Worm (Caenorhabditis elegans) whole organism, young adult: ENCODE measurements around the gene Y39A1A.17.

ENCODE experiments used
- D2030.7 ChIP-seq: fragments of 200-800 bp; sonication (Bioruptor generic); IDR thresholded peaks from 2 replicates; pipeline ENCODE4 v1.3.6; 2022; ENCODE audit warnings: missing genetic modification reagents, missing genetic modification characterization, missing compliant biosample characterization
- aptf-2 ChIP-seq: fragments of 200-800 bp; sonication (Bioruptor generic); conservative IDR thresholded peaks from 2 replicates; pipeline ENCODE4 v1.3.6; 2022; ENCODE audit warnings: missing genetic modification reagents, missing genetic modification characterization, missing compliant biosample characterization
- chd-7 ChIP-seq: sonication (generic microtip); optimal IDR thresholded peaks from 2 replicates; lab custom pipeline; 2016; ENCODE audit warnings: mild to moderate bottlenecking, missing genetic modification characterization, moderate library complexity, missing compliant biosample characterization
- die-1 ChIP-seq: sonication (generic microtip); optimal IDR thresholded peaks from 2 replicates; lab custom pipeline; 2016; ENCODE audit warnings: missing genotype, mild to moderate bottlenecking, missing genetic modification characterization, missing compliant biosample characterization
- dpff-1 ChIP-seq: sonication (generic microtip); optimal IDR thresholded peaks from 2 replicates; lab custom pipeline; 2017; ENCODE audit warnings: mild to moderate bottlenecking, missing genetic modification characterization, missing compliant biosample characterization
- unc-62 ChIP-seq: fragments of 150-350 bp; optimal IDR thresholded peaks from 2 replicates; lab custom pipeline; 2014; ENCODE audit warnings: missing biosample characterization, missing genetic modification reagents, missing genetic modification characterization

DNA sequence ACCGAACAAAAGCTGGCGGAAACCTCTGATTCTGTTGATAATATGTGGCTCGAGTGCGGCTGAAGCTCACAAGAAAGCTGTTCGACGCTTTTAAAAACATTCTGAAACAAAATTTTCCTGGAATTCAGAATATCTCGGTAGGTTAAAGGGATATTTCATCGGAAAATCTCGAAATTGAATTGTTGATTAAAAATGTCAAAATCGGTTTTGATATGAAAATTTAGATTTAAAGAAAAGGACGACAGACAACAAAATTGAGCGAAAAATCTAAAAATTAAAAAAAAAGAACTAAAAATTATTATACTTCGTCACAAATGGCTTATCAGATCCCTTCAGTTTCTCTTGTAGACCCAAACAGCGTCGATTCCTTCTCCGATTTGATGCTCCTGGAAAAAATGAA is 9.5 kb upstream of the Y39A1A.17 start, which contains the start of gene Y39A1A.20:
- TF ChIP-seq aptf-2 (no peak), unc-62 (GFP tag; lab: Kevin White, UChicago) (no peak), dpff-1 (no peak), D2030.7 (GFP tag; lab: Robert Waterston, UW) (no peak), chd-7 (tag; lab: Kevin White, UChicago) (no peak), die-1 (tag; lab: Kevin White, UChicago) (no peak)
